Worm (Caenorhabditis elegans) whole organism, L4 larva: ENCODE data around the gene R03E9.2.

ENCODE experiments used
- F26F4.8 ChIP-seq: fragments of 200-800 bp; sonication (Bioruptor generic); conservative IDR thresholded peaks from 2 replicates; pipeline ENCODE4 v1.3.6; 2022; ENCODE audit warnings: missing genetic modification characterization, missing compliant biosample characterization
- F37D6.2 ChIP-seq: sonication (generic microtip); optimal IDR thresholded peaks from 2 replicates; lab custom pipeline; 2016; ENCODE audit warnings: mild to moderate bottlenecking, missing genetic modification characterization, missing compliant biosample characterization
- F49E8.2 ChIP-seq: sonication (generic microtip); optimal IDR thresholded peaks from 2 replicates; lab custom pipeline; 2016; ENCODE audit warnings: missing compliant biosample characterization, mild to moderate bottlenecking, missing genetic modification characterization, borderline replicate concordance
- R02D3.7 ChIP-seq: fragments of 150-350 bp; sonication (generic microtip); optimal IDR thresholded peaks from 3 replicates; lab custom pipeline; 2014; ENCODE audit warnings: missing biosample characterization, missing genetic modification characterization
- T20F7.1 ChIP-seq: fragments of 200-800 bp; sonication (Bioruptor generic); optimal IDR thresholded peaks from 2 replicates; lab custom pipeline; 2018; ENCODE audit warnings: mild to moderate bottlenecking, missing genetic modification characterization, missing compliant biosample characterization
- Y105C5A.15 ChIP-seq: fragments of 200-800 bp; sonication (Bioruptor generic); IDR thresholded peaks from 2 replicates; pipeline ENCODE4 v1.3.6; 2022; ENCODE audit warnings: missing genetic modification characterization, missing compliant biosample characterization
- Y48G9A.11 ChIP-seq: fragments of 200-800 bp; sonication (Bioruptor generic); IDR thresholded peaks from 2 replicates; pipeline ENCODE4 v1.3.6; 2022; ENCODE audit warnings: missing genetic modification reagents, missing genetic modification characterization, missing compliant biosample characterization
- Y5F2A.4 ChIP-seq: fragments of 200-800 bp; sonication (Bioruptor generic); optimal IDR thresholded peaks from 2 replicates; lab custom pipeline; 2018; ENCODE audit warnings: mild to moderate bottlenecking, missing genetic modification characterization, missing compliant biosample characterization
- aha-1 ChIP-seq: fragments of 150-350 bp; peaks from one replicate; lab custom pipeline; 2014; ENCODE audit warnings: missing biosample characterization, missing genetic modification characterization
- ceh-20 ChIP-seq: fragments of 200-800 bp; sonication (Bioruptor generic); IDR thresholded peaks from 2 replicates; pipeline ENCODE4 v1.3.6; 2022; ENCODE audit warnings: missing genetic modification reagents, missing genetic modification characterization, missing compliant biosample characterization
- ceh-28 ChIP-seq: fragments of 150-350 bp; optimal IDR thresholded peaks from 2 replicates; lab custom pipeline; 2014; ENCODE audit warnings: missing biosample characterization, missing genetic modification reagents, missing genetic modification characterization
- daf-16 ChIP-seq, 3 experiments: sonication (generic microtip); optimal IDR thresholded peaks; 2 replicates each; lab custom pipeline; 2016 to 2017; ENCODE audit warnings: missing genetic modification characterization in 3 of 3, missing genetic modification reagents in 3 of 3, mild to moderate bottlenecking in 2 of 3, missing compliant biosample characterization in 2 of 3, missing biosample characterization in 1 of 3, moderate library complexity in 1 of 3
- egl-43 ChIP-seq: fragments of 200-800 bp; sonication (Bioruptor generic); IDR thresholded peaks from 2 replicates; pipeline ENCODE4 v1.3.6; 2022; ENCODE audit warnings: missing genetic modification reagents, missing genetic modification characterization, missing compliant biosample characterization
- fkh-10 ChIP-seq: fragments of 150-350 bp; optimal IDR thresholded peaks from 2 replicates; lab custom pipeline; 2014; ENCODE audit warnings: missing biosample characterization, missing genetic modification reagents, missing genetic modification characterization
- hif-1 ChIP-seq, 2 experiments: sonication (generic microtip); optimal IDR thresholded peaks; 2 replicates each; lab custom pipeline; 2016 to 2017; ENCODE audit warnings: missing compliant biosample characterization in 2 of 2, missing genetic modification characterization in 2 of 2, missing genetic modification reagents in 2 of 2, missing genotype in 2 of 2, mild to moderate bottlenecking in 1 of 2
- hlh-11 ChIP-seq: fragments of 200-800 bp; sonication (Bioruptor generic); optimal IDR thresholded peaks from 2 replicates; lab custom pipeline; 2018; ENCODE audit warnings: mild to moderate bottlenecking, missing genetic modification characterization, missing compliant biosample characterization
- hlh-30 ChIP-seq: sonication (generic microtip); optimal IDR thresholded peaks from 2 replicates; lab custom pipeline; 2017; ENCODE audit warnings: antibody characterized with exemption, mild to moderate bottlenecking, missing genetic modification characterization, missing compliant biosample characterization; ENCODE audit not compliant: insufficient read depth
- hmg-1.1 ChIP-seq: fragments of 200-800 bp; sonication (Bioruptor generic); IDR thresholded peaks from 2 replicates; pipeline ENCODE4 v1.3.6; 2022; ENCODE audit warnings: missing genetic modification reagents, missing genetic modification characterization, missing compliant biosample characterization
- jun-1 ChIP-seq: fragments of 150-350 bp; optimal IDR thresholded peaks from 2 replicates; lab custom pipeline; 2014; ENCODE audit warnings: missing biosample characterization, missing genetic modification reagents, missing genetic modification characterization
- lim-7 ChIP-seq: fragments of 200-800 bp; sonication (Bioruptor generic); IDR thresholded peaks from 2 replicates; pipeline ENCODE4 v1.3.6; 2022; ENCODE audit warnings: missing genetic modification characterization, missing compliant biosample characterization
- lir-3 ChIP-seq: sonication (generic microtip); optimal IDR thresholded peaks from 2 replicates; lab custom pipeline; 2016; ENCODE audit warnings: mild to moderate bottlenecking, missing genetic modification characterization, missing compliant biosample characterization
- lsy-2 ChIP-seq, 2 experiments: fragments of 150-350 bp in 1 of 2; sonication (generic microtip) in 1 of 2; optimal IDR thresholded peaks; 2 replicates each; lab custom pipeline; 2014 to 2017; ENCODE audit warnings: missing biosample characterization in 2 of 2, missing genetic modification characterization in 2 of 2
- madf-5 ChIP-seq, 2 experiments: fragments of 200-800 bp; sonication (Bioruptor generic); IDR thresholded peaks; 2 replicates each; pipeline ENCODE4 v1.3.6; 2022; ENCODE audit warnings: missing compliant biosample characterization in 2 of 2, missing genetic modification characterization in 2 of 2
- mdl-1 ChIP-seq, 2 experiments: fragments of 150-350 bp in 1 of 2; sonication (generic microtip) in 1 of 2; optimal IDR thresholded peaks; 2 replicates each; lab custom pipeline; 2014 to 2017; ENCODE audit warnings: missing biosample characterization in 2 of 2, missing genetic modification characterization in 2 of 2
- mdt-29 ChIP-seq: fragments of 200-800 bp; sonication (Bioruptor generic); IDR thresholded peaks from 2 replicates; pipeline ENCODE4 v1.3.6; 2022; ENCODE audit warnings: missing genetic modification reagents, missing genetic modification characterization, missing compliant biosample characterization
- mxl-2 ChIP-seq: fragments of 200-800 bp; sonication (Bioruptor generic); conservative IDR thresholded peaks from 2 replicates; pipeline ENCODE4 v1.3.6; 2022; ENCODE audit warnings: missing genetic modification reagents, missing genetic modification characterization, missing compliant biosample characterization
- nhr-11 ChIP-seq: fragments of 150-350 bp; optimal IDR thresholded peaks from 2 replicates; lab custom pipeline; 2014; ENCODE audit warnings: missing biosample characterization, missing genetic modification characterization
- nhr-111 ChIP-seq: fragments of 200-800 bp; sonication (Bioruptor generic); optimal IDR thresholded peaks from 2 replicates; lab custom pipeline; 2018; ENCODE audit warnings: mild to moderate bottlenecking, missing genetic modification characterization, missing compliant biosample characterization
- nhr-237 ChIP-seq: sonication (generic microtip); optimal IDR thresholded peaks from 2 replicates; lab custom pipeline; 2017; ENCODE audit warnings: missing biosample characterization, missing genetic modification characterization
- nhr-25 ChIP-seq: sonication (generic microtip); optimal IDR thresholded peaks from 2 replicates; lab custom pipeline; 2017; ENCODE audit warnings: missing genetic modification characterization, mild to moderate bottlenecking, missing compliant biosample characterization, antibody characterized with exemption, moderate library complexity, borderline replicate concordance; ENCODE audit not compliant: insufficient read depth
- nhr-28 ChIP-seq: fragments of 150-350 bp; optimal IDR thresholded peaks from 2 replicates; lab custom pipeline; 2014; ENCODE audit warnings: missing biosample characterization, missing genetic modification characterization
- nhr-41 ChIP-seq: fragments of 200-800 bp; sonication (Bioruptor generic); IDR thresholded peaks from 2 replicates; pipeline ENCODE4 v1.3.6; 2022; ENCODE audit warnings: missing genetic modification reagents, missing genetic modification characterization, missing compliant biosample characterization
- nhr-48 ChIP-seq: sonication (generic microtip); optimal IDR thresholded peaks from 2 replicates; lab custom pipeline; 2016; ENCODE audit warnings: mild to moderate bottlenecking, missing genetic modification characterization, missing compliant biosample characterization
- nhr-6 ChIP-seq: fragments of 150-350 bp; optimal IDR thresholded peaks from 2 replicates; lab custom pipeline; 2014; ENCODE audit warnings: missing biosample characterization, missing genetic modification characterization
- php-3 ChIP-seq: fragments of 200-800 bp; sonication (Bioruptor generic); IDR thresholded peaks from 2 replicates; pipeline ENCODE4 v1.3.6; 2022; ENCODE audit warnings: missing genetic modification reagents, missing genetic modification characterization, missing compliant biosample characterization
- pqm-1 ChIP-seq: sonication (generic microtip); optimal IDR thresholded peaks from 2 replicates; lab custom pipeline; 2017; ENCODE audit warnings: missing biosample characterization, missing genetic modification characterization
- rbr-2 ChIP-seq: sonication (generic microtip); optimal IDR thresholded peaks from 2 replicates; lab custom pipeline; 2016; ENCODE audit warnings: missing genotype, missing genetic modification characterization, missing compliant biosample characterization
- saeg-2 ChIP-seq: fragments of 200-800 bp; sonication (Bioruptor generic); IDR thresholded peaks from 2 replicates; pipeline ENCODE4 v1.3.6; 2022; ENCODE audit warnings: missing genetic modification reagents, missing genetic modification characterization, missing compliant biosample characterization
- snpc-1.2 ChIP-seq: fragments of 200-800 bp; sonication (Bioruptor generic); IDR thresholded peaks from 2 replicates; pipeline ENCODE4 v1.3.6; 2022; ENCODE audit warnings: missing genetic modification reagents, missing genetic modification characterization, missing compliant biosample characterization
- snpc-4 ChIP-seq: fragments of 150-350 bp; optimal IDR thresholded peaks from 2 replicates; lab custom pipeline; 2014; ENCODE audit warnings: missing biosample characterization, missing genetic modification characterization
- spr-3 ChIP-seq: fragments of 200-800 bp; sonication (Bioruptor generic); optimal IDR thresholded peaks from 2 replicates; lab custom pipeline; 2018; ENCODE audit warnings: mild to moderate bottlenecking, missing genetic modification characterization, missing compliant biosample characterization
- tag-97 ChIP-seq: fragments of 200-800 bp; sonication (Bioruptor generic); IDR thresholded peaks from 2 replicates; pipeline ENCODE4 v1.3.6; 2022; ENCODE audit warnings: missing genetic modification characterization, missing compliant biosample characterization
- tra-1 ChIP-seq: fragments of 200-800 bp; sonication (Bioruptor generic); IDR thresholded peaks from 2 replicates; pipeline ENCODE4 v1.3.6; 2022; ENCODE audit warnings: missing genetic modification reagents, missing genetic modification characterization, missing compliant biosample characterization
- unc-39 ChIP-seq: sonication (generic microtip); optimal IDR thresholded peaks from 2 replicates; lab custom pipeline; 2017; ENCODE audit warnings: missing biosample characterization, missing genetic modification characterization
- unc-62 ChIP-seq, 3 experiments: fragments of 150-350 bp in 1 of 3; sonication (generic microtip); optimal IDR thresholded peaks in 2 of 3; peaks in 1 of 3; 1 replicate in 1 of 3; 2 replicates in 2 of 3; lab custom pipeline; 2014 to 2017; ENCODE audit warnings: missing biosample characterization in 3 of 3, missing genetic modification characterization in 3 of 3, missing genetic modification reagents in 3 of 3, missing genotype in 1 of 3
- vab-7 ChIP-seq: fragments of 200-800 bp; sonication (Bioruptor generic); IDR thresholded peaks from 2 replicates; pipeline ENCODE4 v1.3.6; 2022; ENCODE audit warnings: missing genetic modification reagents, missing genetic modification characterization, missing compliant biosample characterization
- zag-1 ChIP-seq: fragments of 150-350 bp; optimal IDR thresholded peaks from 2 replicates; lab custom pipeline; 2014; ENCODE audit warnings: missing biosample characterization, missing genetic modification characterization
- zip-11 ChIP-seq: fragments of 200-800 bp; sonication (Bioruptor generic); IDR thresholded peaks from 2 replicates; pipeline ENCODE4 v1.3.6; 2022; ENCODE audit warnings: missing genetic modification characterization, missing compliant biosample characterization

Gene R03E9.2

DNA sequence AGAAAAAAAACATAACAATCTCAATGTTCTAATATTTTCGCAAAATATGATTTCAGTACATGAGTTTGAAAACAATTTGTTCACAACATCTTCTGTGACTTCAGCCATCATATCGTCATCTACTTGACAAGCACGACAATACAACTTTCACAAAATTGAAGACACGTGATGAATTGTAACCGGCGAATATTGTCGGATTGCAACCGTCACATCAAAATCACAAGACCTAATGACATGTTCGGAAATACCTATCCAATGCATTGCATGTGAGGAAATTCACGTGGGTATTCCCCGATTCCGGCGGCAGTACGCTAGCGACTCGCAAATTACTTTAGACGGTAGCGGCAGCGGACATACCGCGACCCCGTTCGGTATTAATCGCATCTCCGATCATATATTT, 8.4 kb upstream of the R03E9.2 start (continued):
- TF ChIP-seq tra-1 (GFP tag; lab: Robert Waterston, UW) (peak; percentile 69), Y105C5A.15 (GFP tag; lab: Robert Waterston, UW) (no peak), php-3 (GFP tag; lab: Robert Waterston, UW) (peak; percentile 68; the same call in 1 of the 2 replicates), fkh-10 (no peak), snpc-4 (no peak), F26F4.8 (no peak), mdt-29 (GFP tag; lab: Robert Waterston, UW) (peak; percentile 67), Y48G9A.11 (GFP tag; lab: Robert Waterston, UW) (no peak), nhr-25 (tag; lab: Kevin White, UChicago) (peak; percentile 43), jun-1 (tag; lab: Kevin White, UChicago) (no peak), pqm-1 (tag; lab: Kevin White, UChicago) (no peak), mxl-2 (GFP tag; lab: Robert Waterston, UW) (peak; percentile 96), R02D3.7 (tag; lab: Kevin White, UChicago) (no peak), lir-3 (tag; lab: Kevin White, UChicago) (no peak), ceh-28 (tag; lab: Kevin White, UChicago) (no peak), F49E8.2 (no peak), lsy-2 (tag; optimal IDR thresholded peaks at IDR 0.05; lab: Kevin White, UChicago) (peak in 1 of 2 experiments; percentile 51), hmg-1.1 (GFP tag; lab: Robert Waterston, UW) (no peak), nhr-237 (tag; lab: Kevin White, UChicago) (no peak), nhr-28 (tag; lab: Kevin White, UChicago) (peak; percentile 57), T20F7.1 (GFP tag; lab: Kevin White, UChicago) (no peak), unc-39 (no peak), zip-11 (GFP tag; lab: Robert Waterston, UW) (no peak), vab-7 (GFP tag; lab: Robert Waterston, UW) (no peak)

DNA sequence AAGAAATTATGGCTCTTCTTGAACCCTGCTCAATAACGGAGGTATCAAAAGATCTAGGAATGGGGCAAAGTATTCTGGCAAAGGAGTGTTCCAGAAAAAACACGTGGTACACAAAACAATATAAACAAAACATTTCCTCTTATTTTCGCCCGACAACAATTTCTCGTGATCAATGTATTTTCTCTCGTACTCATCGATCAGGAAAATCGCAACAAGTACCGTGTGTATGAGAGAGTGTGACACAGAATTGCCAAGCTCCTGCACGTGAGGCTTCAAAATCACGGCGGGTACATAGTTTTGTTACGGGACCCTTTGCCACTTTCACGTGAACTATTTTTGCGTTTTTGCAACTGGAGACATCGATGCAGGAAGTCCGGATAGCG, 7.9 kb upstream of the R03E9.2 start:
- no peak for TF ChIP-seq nhr-41
- TF ChIP-seq daf-16 (GFP tag; optimal IDR thresholded peaks at IDR 0.05; lab: Kevin White, UChicago): peak in 1 of 2 experiments; percentile 91
- TF ChIP-seq daf-16 (tag; optimal IDR thresholded peaks at IDR 0.05; lab: Kevin White, UChicago): no peak
- TF ChIP-seq snpc-1.2 (GFP tag; lab: Robert Waterston, UW): no peak
- TF ChIP-seq hlh-11 (tag; lab: Kevin White, UChicago): peak; percentile 71
- peak in 1 of 2 experiments; percentile 42 for TF ChIP-seq mdl-1 (tag; optimal IDR thresholded peaks at IDR 0.05; lab: Kevin White, UChicago)
- TF ChIP-seq zag-1 (tag; lab: Kevin White, UChicago): no peak
- TF ChIP-seq aha-1 (tag; lab: Kevin White, UChicago): no peak
- TF ChIP-seq ceh-20: no peak
- no peak for TF ChIP-seq F49E8.2
- TF ChIP-seq T20F7.1 (GFP tag; lab: Kevin White, UChicago): no peak
- no peak for TF ChIP-seq vab-7 (GFP tag; lab: Robert Waterston, UW)
- no peak for TF ChIP-seq tag-97 (GFP tag; lab: Robert Waterston, UW)
- TF ChIP-seq madf-5 (GFP tag; IDR thresholded peaks at IDR 0.05; lab: Robert Waterston, UW): no peak
- TF ChIP-seq egl-43 (GFP tag; lab: Robert Waterston, UW): peak; percentile 4; the same call in 1 of the 2 replicates
- TF ChIP-seq hif-1 (tag; optimal IDR thresholded peaks at IDR 0.05; lab: Kevin White, UChicago): peak in 1 of 2 experiments; percentile 29
- TF ChIP-seq nhr-111 (GFP tag; lab: Kevin White, UChicago): no peak
- peak; percentile 21 for TF ChIP-seq nhr-28 (tag; lab: Kevin White, UChicago)
- TF ChIP-seq saeg-2 (GFP tag; lab: Robert Waterston, UW): 0 out of 2 replicates have a peak, but pooled peaks have one; percentile 37
- no peak for TF ChIP-seq lim-7 (GFP tag; lab: Robert Waterston, UW)
- TF ChIP-seq rbr-2 (tag; lab: Kevin White, UChicago): no peak
- peak; percentile 71 for TF ChIP-seq nhr-11 (tag; lab: Kevin White, UChicago)
- TF ChIP-seq nhr-48 (tag; lab: Kevin White, UChicago): no peak
- peak; percentile 48 for TF ChIP-seq mdt-29 (GFP tag; lab: Robert Waterston, UW)
- TF ChIP-seq unc-39: no peak
- no peak for TF ChIP-seq F37D6.2
- no peak for TF ChIP-seq R02D3.7 (tag; lab: Kevin White, UChicago)
- TF ChIP-seq Y5F2A.4 (GFP tag; lab: Kevin White, UChicago): no peak
- peak; percentile 90 for TF ChIP-seq hlh-30 (tag; lab: Kevin White, UChicago)
- no peak for TF ChIP-seq Y105C5A.15 (GFP tag; lab: Robert Waterston, UW)
- no peak for TF ChIP-seq spr-3
- no peak for TF ChIP-seq nhr-6 (tag; lab: Kevin White, UChicago)
- TF ChIP-seq unc-62 (GFP tag; optimal IDR thresholded peaks at IDR 0.05 in 1 of 2; lab: Kevin White, UChicago): peak in 1 of 2 experiments; percentile 96
- no peak for TF ChIP-seq unc-62 (tag; optimal IDR thresholded peaks at IDR 0.05; lab: Kevin White, UChicago)
- no peak for TF ChIP-seq tra-1 (GFP tag; lab: Robert Waterston, UW)
